Fruit fly (Drosophila melanogaster) whole organism, embryonic: ENCODE results near the gene ck.

Experiments used
- Ada2b ChIP-seq: fragments of 200-800 bp; sonication (Bioruptor generic); IDR thresholded peaks from 2 replicates; pipeline ENCODE4 v1.3.6; 2022; ENCODE audit warnings: missing biosample characterization, missing genetic modification characterization
- Bgb ChIP-seq: fragments of 200-800 bp; sonication (Bioruptor generic); IDR thresholded peaks from 2 replicates; pipeline ENCODE4 v1.3.6; 2022; ENCODE audit warnings: missing biosample characterization, missing genetic modification characterization; ENCODE audit not compliant: partially characterized antibody
- Bteb2 ChIP-seq: fragments of 200-800 bp; sonication (Bioruptor generic); optimal IDR thresholded peaks from 2 replicates; lab custom pipeline; 2016; ENCODE audit warnings: missing biosample characterization, missing genetic modification characterization
- CG11247 ChIP-seq: fragments of 200-800 bp; sonication (Bioruptor generic); IDR thresholded peaks from 2 replicates; pipeline ENCODE4 v1.3.6; 2022; ENCODE audit warnings: missing biosample characterization, missing genetic modification characterization
- CG12769 ChIP-seq: fragments of 200-800 bp; sonication (Bioruptor generic); optimal IDR thresholded peaks from 2 replicates; lab custom pipeline; 2019; ENCODE audit warnings: missing biosample characterization, mild to moderate bottlenecking, missing genetic modification characterization, moderate library complexity
- CG13123 ChIP-seq: fragments of 200-800 bp; sonication (Bioruptor generic); optimal IDR thresholded peaks from 2 replicates; lab custom pipeline; 2016; ENCODE audit warnings: missing biosample characterization, missing genetic modification characterization
- CG13424 ChIP-seq: fragments of 200-800 bp; sonication (Bioruptor generic); optimal IDR thresholded peaks from 2 replicates; lab custom pipeline; 2019; ENCODE audit warnings: missing biosample characterization, mild to moderate bottlenecking, missing genetic modification characterization, moderate library complexity
- CG13894 ChIP-seq: fragments of 200-800 bp; sonication (Bioruptor generic); optimal IDR thresholded peaks from 3 replicates; lab custom pipeline; 2018; ENCODE audit warnings: missing biosample characterization, mild to moderate bottlenecking, missing genetic modification characterization, moderate library complexity
- CG15073 ChIP-seq: fragments of 200-800 bp; sonication (Bioruptor generic); optimal IDR thresholded peaks from 2 replicates; lab custom pipeline; 2016; ENCODE audit warnings: missing biosample characterization, missing genetic modification characterization
- CG30431 ChIP-seq: fragments of 200-800 bp; sonication (Bioruptor generic); optimal IDR thresholded peaks from 2 replicates; lab custom pipeline; 2017; ENCODE audit warnings: missing biosample characterization, missing genetic modification characterization
- CG32767 ChIP-seq: fragments of 200-800 bp; sonication (Bioruptor generic); IDR thresholded peaks from 2 replicates; pipeline ENCODE4 v1.3.6; 2022; ENCODE audit warnings: missing biosample characterization, missing genetic modification characterization
- CG33557 ChIP-seq: fragments of 200-800 bp; sonication (Bioruptor generic); optimal IDR thresholded peaks from 2 replicates; lab custom pipeline; 2019; ENCODE audit warnings: missing biosample characterization, mild to moderate bottlenecking, missing genetic modification characterization, moderate library complexity
- CG42726 ChIP-seq: fragments of 200-800 bp; sonication (Bioruptor generic); IDR thresholded peaks from 2 replicates; pipeline ENCODE4 v1.3.6; 2022; ENCODE audit warnings: missing biosample characterization, missing genetic modification characterization; ENCODE audit not compliant: partially characterized antibody
- CG4404 ChIP-seq: fragments of 200-800 bp; sonication (Bioruptor generic); IDR thresholded peaks from 2 replicates; pipeline ENCODE4 v1.3.6; 2022; ENCODE audit warnings: missing biosample characterization, missing genetic modification characterization
- CG4617 ChIP-seq: fragments of 200-800 bp; sonication (Bioruptor generic); optimal IDR thresholded peaks from 3 replicates; lab custom pipeline; 2016; ENCODE audit warnings: missing biosample characterization, missing genetic modification characterization, borderline replicate concordance
- CG4820 ChIP-seq: fragments of 200-800 bp; sonication (Bioruptor generic); optimal IDR thresholded peaks from 3 replicates; lab custom pipeline; 2016; ENCODE audit warnings: missing biosample characterization, missing genetic modification characterization
- CG8281 ChIP-seq: fragments of 200-800 bp; sonication (Bioruptor generic); optimal IDR thresholded peaks from 2 replicates; lab custom pipeline; 2018; ENCODE audit warnings: missing biosample characterization, mild to moderate bottlenecking, missing genetic modification characterization, moderate library complexity
- CG8359 ChIP-seq: fragments of 200-800 bp; sonication (Bioruptor generic); optimal IDR thresholded peaks from 2 replicates; lab custom pipeline; 2017; ENCODE audit warnings: missing biosample characterization, mild to moderate bottlenecking, missing genetic modification characterization, borderline replicate concordance
- CG8944 ChIP-seq: fragments of 200-800 bp; sonication (Bioruptor generic); optimal IDR thresholded peaks from 3 replicates; lab custom pipeline; 2016; ENCODE audit warnings: missing biosample characterization, missing genetic modification characterization
- Dbx ChIP-seq: fragments of 200-800 bp; sonication (Bioruptor generic); IDR thresholded peaks from 3 replicates; pipeline ENCODE4 v1.3.6; 2022; ENCODE audit warnings: missing biosample characterization, missing genetic modification characterization
- Dip3 ChIP-seq: fragments of 200-800 bp; sonication (Bioruptor generic); optimal IDR thresholded peaks from 3 replicates; lab custom pipeline; 2016; ENCODE audit warnings: missing biosample characterization, missing genetic modification characterization
- ERR ChIP-seq: fragments of 200-800 bp; sonication (Bioruptor generic); optimal IDR thresholded peaks from 2 replicates; lab custom pipeline; 2016; ENCODE audit warnings: missing biosample characterization, missing genetic modification characterization
- Eip74EF ChIP-seq, 2 experiments: fragments of 200-800 bp in 1 of 2; fragments of >200 bp in 1 of 2; sonication (Bioruptor generic) in 1 of 2; optimal IDR thresholded peaks; 2 replicates each; lab custom pipeline; 2017 to 2019; ENCODE audit warnings: missing biosample characterization in 2 of 2, missing genetic modification characterization in 2 of 2, mild to moderate bottlenecking in 1 of 2, moderate library complexity in 1 of 2
- Hr39 ChIP-seq: fragments of >200 bp; optimal IDR thresholded peaks from 2 replicates; lab custom pipeline; 2017
- Mrtf ChIP-seq: fragments of 200-800 bp; sonication (Bioruptor generic); IDR thresholded peaks from 3 replicates; pipeline ENCODE4 v1.3.6; 2022; ENCODE audit warnings: missing biosample characterization, missing genetic modification characterization
- Neu2 ChIP-seq: fragments of 200-800 bp; sonication (Bioruptor generic); optimal IDR thresholded peaks from 3 replicates; lab custom pipeline; 2016; ENCODE audit warnings: missing biosample characterization, missing genetic modification characterization, borderline replicate concordance
- Poxn ChIP-seq: fragments of 200-800 bp; sonication (Bioruptor generic); IDR thresholded peaks from 2 replicates; pipeline ENCODE4 v1.3.6; 2022; ENCODE audit warnings: missing biosample characterization, missing genetic modification characterization
- Scr ChIP-seq: fragments of 200-800 bp; sonication (Bioruptor generic); IDR thresholded peaks from 2 replicates; pipeline ENCODE4 v1.3.6; 2022; ENCODE audit warnings: missing biosample characterization, missing genetic modification characterization; ENCODE audit not compliant: partially characterized antibody
- Vsx1 ChIP-seq: fragments of 200-800 bp; sonication (Bioruptor generic); optimal IDR thresholded peaks from 2 replicates; lab custom pipeline; 2017; ENCODE audit warnings: missing biosample characterization, mild to moderate bottlenecking, missing genetic modification characterization, missing genetic modification reagents
- ab ChIP-seq: fragments of 200-800 bp; sonication (Bioruptor generic); optimal IDR thresholded peaks from 2 replicates; lab custom pipeline; 2016; ENCODE audit warnings: missing biosample characterization, missing genetic modification characterization
- ato ChIP-seq: fragments of 200-800 bp; sonication (Bioruptor generic); IDR thresholded peaks from 2 replicates; pipeline ENCODE4 v1.3.6; 2022; ENCODE audit warnings: missing biosample characterization, missing genetic modification characterization; ENCODE audit not compliant: partially characterized antibody
- br ChIP-seq: fragments of >200 bp; optimal IDR thresholded peaks from 2 replicates; lab custom pipeline; 2017
- dpn ChIP-seq, 2 experiments: fragments of 200-800 bp; sonication (Bioruptor generic); optimal IDR thresholded peaks; 3 replicates each; lab custom pipeline; 2016; ENCODE audit warnings: missing biosample characterization in 2 of 2, missing genetic modification characterization in 2 of 2
- en ChIP-seq: fragments of 200-800 bp; sonication (Bioruptor generic); optimal IDR thresholded peaks from 2 replicates; lab custom pipeline; 2016; ENCODE audit warnings: missing biosample characterization, missing genetic modification characterization
- fd96Cb ChIP-seq: fragments of 200-800 bp; sonication (Bioruptor generic); optimal IDR thresholded peaks from 2 replicates; lab custom pipeline; 2018; ENCODE audit warnings: missing biosample characterization, mild to moderate bottlenecking, missing genetic modification characterization, moderate library complexity
- gfzf ChIP-seq: fragments of 200-800 bp; sonication (Bioruptor generic); optimal IDR thresholded peaks from 2 replicates; lab custom pipeline; 2016; ENCODE audit warnings: missing biosample characterization, mild to moderate bottlenecking, missing genetic modification characterization, moderate library complexity
- grau ChIP-seq: fragments of 200-800 bp; optimal IDR thresholded peaks from 3 replicates; lab custom pipeline; 2019; ENCODE audit warnings: missing biosample characterization, mild to moderate bottlenecking, missing genetic modification characterization, moderate library complexity
- hbn ChIP-seq: fragments of 200-800 bp; sonication (Bioruptor generic); IDR thresholded peaks from 2 replicates; pipeline ENCODE4 v1.3.6; 2022; ENCODE audit warnings: missing biosample characterization, missing genetic modification characterization; ENCODE audit not compliant: partially characterized antibody
- mld ChIP-seq: fragments of 200-800 bp; sonication (Bioruptor generic); IDR thresholded peaks from 3 replicates; pipeline ENCODE4 v1.3.6; 2022; ENCODE audit warnings: missing biosample characterization, missing genetic modification characterization; ENCODE audit not compliant: partially characterized antibody
- pnt ChIP-seq: fragments of 200-800 bp; sonication (Bioruptor generic); optimal IDR thresholded peaks from 3 replicates; lab custom pipeline; 2016; ENCODE audit warnings: missing biosample characterization, missing genetic modification characterization
- rib ChIP-seq: fragments of 200-800 bp; sonication (Bioruptor generic); IDR thresholded peaks from 2 replicates; pipeline ENCODE4 v1.3.6; 2022; ENCODE audit warnings: missing biosample characterization, missing genetic modification characterization
- salm ChIP-seq: fragments of 200-800 bp; sonication (Bioruptor generic); optimal IDR thresholded peaks from 2 replicates; lab custom pipeline; 2018; ENCODE audit warnings: missing biosample characterization, mild to moderate bottlenecking, missing genetic modification characterization
- scrt ChIP-seq: fragments of 200-800 bp; sonication (Bioruptor generic); optimal IDR thresholded peaks from 2 replicates; lab custom pipeline; 2018; ENCODE audit warnings: missing biosample characterization, mild to moderate bottlenecking, missing genetic modification characterization, moderate library complexity
- sima ChIP-seq: fragments of 200-800 bp; sonication (Bioruptor generic); optimal IDR thresholded peaks from 2 replicates; lab custom pipeline; 2016; ENCODE audit warnings: missing biosample characterization, missing genetic modification characterization
- sisA ChIP-seq: fragments of 200-800 bp; sonication (Bioruptor generic); IDR thresholded peaks from 2 replicates; pipeline ENCODE4 v1.3.6; 2022; ENCODE audit warnings: missing biosample characterization, missing genetic modification characterization
- slbo ChIP-seq: fragments of 200-800 bp; sonication (Bioruptor generic); IDR thresholded peaks from 2 replicates; pipeline ENCODE4 v1.3.6; 2022; ENCODE audit warnings: missing biosample characterization, missing genetic modification characterization
- tio ChIP-seq: fragments of 200-800 bp; sonication (Bioruptor generic); optimal IDR thresholded peaks from 2 replicates; lab custom pipeline; 2017; ENCODE audit warnings: missing biosample characterization, missing genetic modification characterization, inconsistent platforms
- tna ChIP-seq: fragments of 200-800 bp; sonication (Bioruptor generic); IDR thresholded peaks from 2 replicates; pipeline ENCODE4 v1.3.6; 2022; ENCODE audit warnings: missing biosample characterization, missing genetic modification characterization; ENCODE audit not compliant: partially characterized antibody
- trem ChIP-seq: fragments of 200-800 bp; optimal IDR thresholded peaks from 3 replicates; lab custom pipeline; 2019; ENCODE audit warnings: missing biosample characterization, mild to moderate bottlenecking, missing genetic modification characterization, moderate library complexity

Gene ck

dm6 chr2L:15057225-15058117 lies at the start of gene ck (continued):
- TF ChIP-seq CG4820 (GFP tag; lab: Kevin White, UChicago) (no peak), sima (no peak), Dbx (GFP tag; lab: Robert Waterston, UW) (no peak), en (no peak), sisA (GFP tag; lab: Robert Waterston, UW) (no peak), gfzf (peak; percentile 94), Mrtf (GFP tag; lab: Robert Waterston, UW) (no peak), rib (GFP tag; lab: Robert Waterston, UW) (no peak), Bgb (peak; percentile 80), trem (tag; lab: Kevin White, UChicago) (peak; percentile 61), CG8944 (GFP tag; lab: Kevin White, UChicago) (no peak), br (no peak), Eip74EF (GFP tag; optimal IDR thresholded peaks at IDR 0.05; lab: Kevin White, UChicago) (no peak), ato (peak; percentile 77), mld (GFP tag; lab: Robert Waterston, UW) (no peak; the same call in 2 of the 3 replicates), tna (GFP tag; lab: Robert Waterston, UW) (peak; percentile 77), dpn (GFP tag; optimal IDR thresholded peaks at IDR 0.05; lab: Kevin White, UChicago) (no peak), pnt (no peak), Hr39 (lab: Kevin White, UChicago) (no peak), Vsx1 (GFP tag; lab: Kevin White, UChicago) (no peak), CG30431 (GFP tag; lab: Kevin White, UChicago) (no peak), CG13894 (tag; lab: Kevin White, UChicago) (peak; percentile 23), CG32767 (GFP tag; lab: Robert Waterston, UW) (no peak), tio (GFP tag; lab: Kevin White, UChicago) (no peak), CG13424 (tag; lab: Kevin White, UChicago) (no peak), CG4404 (GFP tag; lab: Robert Waterston, UW) (no peak), CG13123 (GFP tag; lab: Kevin White, UChicago) (no peak), ab (GFP tag; lab: Kevin White, UChicago) (no peak), slbo (GFP tag; lab: Robert Waterston, UW) (no peak), Neu2 (GFP tag; lab: Kevin White, UChicago) (no peak), CG42726 (GFP tag; lab: Robert Waterston, UW) (0 out of 2 replicates have a peak, but pooled peaks have one; percentile 51), Ada2b (GFP tag; lab: Robert Waterston, UW) (no peak), ERR (GFP tag; lab: Kevin White, UChicago) (no peak), Dip3 (GFP tag; lab: Kevin White, UChicago) (no peak), CG11247 (GFP tag; lab: Robert Waterston, UW) (no peak), hbn (peak; percentile 66), salm (tag; lab: Kevin White, UChicago) (no peak), CG4617 (GFP tag; lab: Kevin White, UChicago) (peak; percentile 13), CG8281 (tag; lab: Kevin White, UChicago) (no peak), CG8359 (no peak), Scr (peak; percentile 67), scrt (no peak), CG12769 (peak; percentile 77), fd96Cb (tag; lab: Kevin White, UChicago) (no peak), Bteb2 (GFP tag; lab: Kevin White, UChicago) (no peak), grau (tag; lab: Kevin White, UChicago) (peak; percentile 24), CG33557 (no peak), Poxn (no peak), CG15073 (GFP tag; lab: Kevin White, UChicago) (no peak)
